Fruit fly (Drosophila melanogaster): Measurements from ENCODE around the gene CG7488.

DNA sequence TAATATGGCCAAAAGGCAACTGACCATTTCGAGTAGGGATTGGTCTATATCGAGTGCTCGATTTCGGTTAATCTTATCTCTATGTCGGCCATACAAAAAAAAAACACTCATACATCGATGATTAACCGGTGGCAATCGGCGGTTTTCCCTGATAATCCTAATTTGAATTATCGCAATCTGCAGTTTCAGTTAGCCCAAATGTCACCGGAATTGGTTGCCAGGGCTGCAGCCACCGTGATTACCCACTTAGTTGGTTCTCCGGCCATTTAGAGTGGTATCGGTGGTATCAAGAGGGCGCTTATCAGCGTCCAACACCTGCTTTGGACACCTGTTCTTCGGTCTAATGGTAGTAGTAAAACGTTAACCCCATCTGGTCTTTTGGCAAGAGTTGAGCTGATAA, 23.3 kb upstream of the CG7488 start:
- no peak for TF ChIP-seq CG11294 (GFP tag; IDR thresholded peaks at IDR 0.05)
- TF ChIP-seq esn (GFP tag; optimal IDR thresholded peaks at IDR 0.05), result no peak
- TF ChIP-seq CG3032 (tag; optimal IDR thresholded peaks at IDR 0.05), result no peak
- TF ChIP-seq Hr4 (GFP tag; optimal IDR thresholded peaks at IDR 0.05), result no peak
- no peak for TF ChIP-seq dsx (GFP tag; optimal IDR thresholded peaks at IDR 0.05; ENCODE audit: poor library complexity, severe bottlenecking)
- TF ChIP-seq CG16779 (tag; optimal IDR thresholded peaks at IDR 0.05), result no peak
- TF ChIP-seq pdm3 (GFP tag; optimal IDR thresholded peaks at IDR 0.05), result no peak
- no peak for TF ChIP-seq svp (GFP tag)
- no peak for TF ChIP-seq CG11902 (GFP tag; optimal IDR thresholded peaks at IDR 0.05)
- no peak for TF ChIP-seq OdsH (GFP tag; optimal IDR thresholded peaks at IDR 0.05)

Measured in whole organism, prepupa.